Worm (Caenorhabditis elegans) whole organism, L1 larva: ENCODE results near the gene C04G6.2.

Experiments used
- C04F5.9 ChIP-seq: sonication (generic microtip); optimal IDR thresholded peaks from 2 replicates; lab custom pipeline; 2016; ENCODE audit warnings: missing genetic modification characterization, missing compliant biosample characterization
- C16A3.4 ChIP-seq: fragments of 150-350 bp; optimal IDR thresholded peaks from 2 replicates; lab custom pipeline; 2014; ENCODE audit warnings: missing biosample characterization, missing genetic modification characterization
- F16B12.6 ChIP-seq: fragments of 150-350 bp; optimal IDR thresholded peaks from 2 replicates; lab custom pipeline; 2014; ENCODE audit warnings: missing biosample characterization, missing genetic modification characterization
- Y116A8C.19 ChIP-seq: sonication (generic microtip); optimal IDR thresholded peaks from 2 replicates; lab custom pipeline; 2016; ENCODE audit warnings: missing compliant biosample characterization, missing genetic modification characterization, borderline replicate concordance
- aha-1 ChIP-seq: fragments of 150-350 bp; optimal IDR thresholded peaks from 2 replicates; lab custom pipeline; 2014; ENCODE audit warnings: missing biosample characterization, missing genetic modification characterization
- alr-1 ChIP-seq: fragments of 200-800 bp; sonication (Bioruptor generic); optimal IDR thresholded peaks from 2 replicates; lab custom pipeline; 2018; ENCODE audit warnings: borderline replicate concordance, mild to moderate bottlenecking, missing genetic modification characterization, missing compliant biosample characterization
- ama-1 ChIP-seq: fragments of 150-350 bp; optimal IDR thresholded peaks from 2 replicates; lab custom pipeline; 2014
- blmp-1 ChIP-seq: fragments of 150-350 bp; optimal IDR thresholded peaks from 2 replicates; lab custom pipeline; 2014; ENCODE audit warnings: missing biosample characterization, missing genetic modification characterization
- ceh-88 ChIP-seq: fragments of 200-800 bp; sonication (Bioruptor generic); IDR thresholded peaks from 2 replicates; pipeline ENCODE4 v1.3.6; 2022; ENCODE audit warnings: missing genetic modification characterization, missing compliant biosample characterization
- dsc-1 ChIP-seq: sonication (generic microtip); optimal IDR thresholded peaks from 2 replicates; lab custom pipeline; 2016; ENCODE audit warnings: mild to moderate bottlenecking, missing genetic modification characterization, missing compliant biosample characterization
- efl-3 ChIP-seq: fragments of 200-800 bp; sonication (Bioruptor generic); optimal IDR thresholded peaks from 2 replicates; lab custom pipeline; 2018; ENCODE audit warnings: mild to moderate bottlenecking, missing genetic modification characterization, missing compliant biosample characterization
- egl-27 ChIP-seq, 2 experiments: fragments of 150-350 bp in 1 of 2; sonication (generic microtip); optimal IDR thresholded peaks; 3 replicates each; lab custom pipeline; 2017 to 2018; ENCODE audit warnings: missing biosample characterization in 2 of 2, missing genetic modification characterization in 2 of 2, missing genetic modification reagents in 2 of 2
- elt-2 ChIP-seq: sonication (generic microtip); optimal IDR thresholded peaks from 2 replicates; lab custom pipeline; 2016; ENCODE audit warnings: missing genetic modification characterization, mild to moderate bottlenecking, inconsistent platforms, missing compliant biosample characterization, missing genetic modification reagents
- elt-3 ChIP-seq, 6 experiments: fragments of 150-350 bp in 1 of 6; sonication (generic microtip); optimal IDR thresholded peaks; 2 replicates each; lab custom pipeline; 2017 to 2018; ENCODE audit warnings: missing biosample characterization in 6 of 6, missing genetic modification characterization in 6 of 6, inconsistent platforms in 1 of 6
- fkh-10 ChIP-seq: sonication (generic microtip); optimal IDR thresholded peaks from 2 replicates; lab custom pipeline; 2017; ENCODE audit warnings: missing biosample characterization, missing genetic modification reagents, missing genetic modification characterization
- fkh-8 ChIP-seq: sonication (generic microtip); optimal IDR thresholded peaks from 2 replicates; lab custom pipeline; 2016; ENCODE audit warnings: mild to moderate bottlenecking, missing genetic modification characterization, missing compliant biosample characterization
- fos-1 ChIP-seq: fragments of 150-350 bp; optimal IDR thresholded peaks from 2 replicates; lab custom pipeline; 2014; ENCODE audit warnings: missing biosample characterization, missing genetic modification characterization
- grh-1 ChIP-seq: fragments of 200-800 bp; sonication (Bioruptor generic); IDR thresholded peaks from 2 replicates; pipeline ENCODE4 v1.3.6; 2022; ENCODE audit warnings: missing genetic modification reagents, missing genetic modification characterization, missing compliant biosample characterization
- hlh-17 ChIP-seq: fragments of 200-800 bp; sonication (Bioruptor generic); optimal IDR thresholded peaks from 2 replicates; lab custom pipeline; 2018; ENCODE audit warnings: missing genetic modification characterization, mild to moderate bottlenecking, missing compliant biosample characterization, moderate library complexity, borderline replicate concordance
- hlh-4 ChIP-seq: sonication (generic microtip); optimal IDR thresholded peaks from 2 replicates; lab custom pipeline; 2016; ENCODE audit warnings: mild to moderate bottlenecking, missing genetic modification characterization, missing compliant biosample characterization
- jun-1 ChIP-seq: fragments of 150-350 bp; optimal IDR thresholded peaks from 2 replicates; lab custom pipeline; 2014; ENCODE audit warnings: missing biosample characterization, missing genetic modification reagents, missing genetic modification characterization
- lin-14 ChIP-seq: fragments of 200-800 bp; sonication (Bioruptor generic); optimal IDR thresholded peaks from 2 replicates; lab custom pipeline; 2018; ENCODE audit warnings: mild to moderate bottlenecking, missing genetic modification characterization, moderate library complexity, missing compliant biosample characterization
- lin-35 ChIP-seq, 2 experiments: fragments of 150-350 bp; optimal IDR thresholded peaks; 2 replicates each; lab custom pipeline; 2014; ENCODE audit warnings: missing biosample characterization in 2 of 2, missing genetic modification characterization in 2 of 2, missing genetic modification reagents in 2 of 2
- lir-3 ChIP-seq: sonication (generic microtip); optimal IDR thresholded peaks from 2 replicates; lab custom pipeline; 2016; ENCODE audit warnings: mild to moderate bottlenecking, missing genetic modification characterization, moderate library complexity, missing compliant biosample characterization; ENCODE audit not compliant: poor library complexity
- lsy-2 ChIP-seq, 2 experiments: fragments of 150-350 bp; optimal IDR thresholded peaks; 2 replicates each; lab custom pipeline; 2014; ENCODE audit warnings: missing biosample characterization in 2 of 2, missing genetic modification characterization in 2 of 2
- mdl-1 ChIP-seq, 2 experiments: fragments of 150-350 bp; optimal IDR thresholded peaks; 2 replicates each; lab custom pipeline; 2014 to 2017; ENCODE audit warnings: missing biosample characterization in 2 of 2, missing genetic modification characterization in 2 of 2, inconsistent platforms in 1 of 2
- nhr-11 ChIP-seq: fragments of 150-350 bp; optimal IDR thresholded peaks from 2 replicates; lab custom pipeline; 2014; ENCODE audit warnings: missing biosample characterization, missing genetic modification characterization
- nhr-12 ChIP-seq: sonication (generic microtip); optimal IDR thresholded peaks from 2 replicates; lab custom pipeline; 2017; ENCODE audit warnings: missing biosample characterization, missing genetic modification characterization
- nhr-237 ChIP-seq: fragments of 150-350 bp; optimal IDR thresholded peaks from 2 replicates; lab custom pipeline; 2014; ENCODE audit warnings: missing biosample characterization, missing genetic modification characterization
- nhr-47 ChIP-seq: sonication (generic microtip); optimal IDR thresholded peaks from 2 replicates; lab custom pipeline; 2016; ENCODE audit warnings: mild to moderate bottlenecking, missing genetic modification characterization, moderate library complexity, missing compliant biosample characterization
- nhr-71 ChIP-seq: sonication (generic microtip); optimal IDR thresholded peaks from 2 replicates; lab custom pipeline; 2016; ENCODE audit warnings: mild to moderate bottlenecking, missing genetic modification characterization, moderate library complexity, missing compliant biosample characterization
- nhr-77 ChIP-seq: fragments of 150-350 bp; optimal IDR thresholded peaks from 2 replicates; lab custom pipeline; 2014; ENCODE audit warnings: missing biosample characterization, missing genetic modification characterization
- nhr-84 ChIP-seq: sonication (generic microtip); optimal IDR thresholded peaks from 2 replicates; lab custom pipeline; 2017; ENCODE audit warnings: missing biosample characterization, missing genetic modification characterization
- nhr-85 ChIP-seq: sonication (generic microtip); peaks from one replicate; lab custom pipeline; 2016; ENCODE audit warnings: missing genetic modification characterization, inconsistent platforms, missing compliant biosample characterization
- nhr-90 ChIP-seq: sonication (generic microtip); optimal IDR thresholded peaks from 2 replicates; lab custom pipeline; 2016; ENCODE audit warnings: mild to moderate bottlenecking, missing genetic modification characterization, missing compliant biosample characterization; ENCODE audit not compliant: poor library complexity
- pag-3 ChIP-seq: sonication (generic microtip); optimal IDR thresholded peaks from 2 replicates; lab custom pipeline; 2017; ENCODE audit warnings: missing genetic modification characterization, mild to moderate bottlenecking, missing compliant biosample characterization, antibody characterized with exemption, borderline replicate concordance; ENCODE audit not compliant: insufficient read depth
- pax-3 ChIP-seq: fragments of 200-800 bp; sonication (Bioruptor generic); optimal IDR thresholded peaks from 2 replicates; lab custom pipeline; 2018; ENCODE audit warnings: mild to moderate bottlenecking, missing genetic modification characterization, moderate library complexity, missing compliant biosample characterization
- rnt-1 ChIP-seq: sonication (generic microtip); optimal IDR thresholded peaks from 2 replicates; lab custom pipeline; 2016; ENCODE audit warnings: mild to moderate bottlenecking, missing genetic modification characterization, moderate library complexity, missing compliant biosample characterization
- skn-1 ChIP-seq: fragments of 150-350 bp; optimal IDR thresholded peaks from 2 replicates; lab custom pipeline; 2014; ENCODE audit warnings: missing biosample characterization, missing genetic modification characterization
- sox-4 ChIP-seq: sonication (generic microtip); optimal IDR thresholded peaks from 2 replicates; lab custom pipeline; 2016; ENCODE audit warnings: missing genetic modification characterization, missing compliant biosample characterization
- sup-37 ChIP-seq: fragments of 200-800 bp; sonication (Bioruptor generic); optimal IDR thresholded peaks from 2 replicates; lab custom pipeline; 2018; ENCODE audit warnings: mild to moderate bottlenecking, missing genetic modification characterization, missing compliant biosample characterization
- swsn-7 ChIP-seq: sonication (generic microtip); optimal IDR thresholded peaks from 2 replicates; lab custom pipeline; 2016; ENCODE audit warnings: missing genetic modification characterization, missing compliant biosample characterization
- unc-130 ChIP-seq: fragments of 150-350 bp; optimal IDR thresholded peaks from 2 replicates; lab custom pipeline; 2017; ENCODE audit warnings: missing biosample characterization, missing genetic modification characterization, inconsistent platforms
- unc-86 ChIP-seq: sonication (generic microtip); optimal IDR thresholded peaks from 2 replicates; lab custom pipeline; 2016; ENCODE audit warnings: missing genetic modification characterization, missing compliant biosample characterization
- unc-98 ChIP-seq: fragments of 200-800 bp; sonication (Bioruptor generic); IDR thresholded peaks from 2 replicates; pipeline ENCODE4 v1.3.6; 2022; ENCODE audit warnings: missing genetic modification characterization, missing compliant biosample characterization
- xbp-1 ChIP-seq: sonication (generic microtip); optimal IDR thresholded peaks from 2 replicates; lab custom pipeline; 2016; ENCODE audit warnings: missing genetic modification characterization, missing compliant biosample characterization
- ztf-11 ChIP-seq, 2 experiments: sonication (generic microtip); optimal IDR thresholded peaks; 2 replicates each; lab custom pipeline; 2016 to 2017; ENCODE audit warnings: missing genetic modification characterization in 2 of 2, missing biosample characterization in 1 of 2, missing compliant biosample characterization in 1 of 2
- ztf-4 ChIP-seq: fragments of 150-350 bp; optimal IDR thresholded peaks from 2 replicates; lab custom pipeline; 2014; ENCODE audit warnings: missing biosample characterization, missing genetic modification characterization

Gene C04G6.2

ce11 chrII:5103784-5104457, 10.9 kb downstream of the C04G6.2 start, which contains the start of the genes C04G6.11 and mpk-2:
Gene C04G6.11 (minus strand): TSS chrII:5103834.
Gene mpk-2 (plus strand): TSS chrII:5104118.
- TF ChIP-seq pag-3 (tag; lab: Kevin White, UChicago) (no peak), lin-35 (GFP tag; optimal IDR thresholded peaks at IDR 0.05; lab: Kevin White, UChicago) (peak in 1 of 2 experiments; percentile 9), grh-1 (GFP tag; lab: Robert Waterston, UW) (no peak), hlh-4 (tag; lab: Kevin White, UChicago) (no peak), fkh-8 (tag; lab: Kevin White, UChicago) (no peak), blmp-1 (tag; lab: Kevin White, UChicago) (peak; percentile 12), fos-1 (no peak), ztf-4 (tag; lab: Kevin White, UChicago) (no peak), C16A3.4 (tag; lab: Kevin White, UChicago) (no peak), nhr-11 (tag; lab: Kevin White, UChicago) (no peak), aha-1 (tag; lab: Kevin White, UChicago) (no peak), elt-2 (peak; percentile 95)

- TF ChIP-seq lsy-2 (tag; optimal IDR thresholded peaks at IDR 0.05; lab: Kevin White, UChicago), result peak; percentile 66 to 83
- TF ChIP-seq unc-130, result peak; percentile 36
- peak; percentile 8 for TF ChIP-seq sox-4 (tag; lab: Kevin White, UChicago)
- TF ChIP-seq ceh-88 (GFP tag; lab: Robert Waterston, UW), result peak; percentile 30; the same call in 1 of the 2 replicates
- TF ChIP-seq skn-1 (tag; lab: Kevin White, UChicago), result peak; percentile 84
- TF ChIP-seq lir-3 (tag; lab: Kevin White, UChicago), result peak; percentile 59
- peak; percentile 41 for TF ChIP-seq unc-86 (tag; lab: Kevin White, UChicago)
- peak; percentile 74 for TF ChIP-seq nhr-85 (tag; lab: Kevin White, UChicago)
- peak; percentile 73 for TF ChIP-seq nhr-71 (tag; lab: Kevin White, UChicago)
- TF ChIP-seq F16B12.6, result peak; percentile 31
- peak; percentile 29 for TF ChIP-seq blmp-1 (tag; lab: Kevin White, UChicago)
- peak; percentile 68 for TF ChIP-seq nhr-77 (tag; lab: Kevin White, UChicago)
- TF ChIP-seq lin-14 (GFP tag; lab: Kevin White, UChicago), result peak; percentile 60
- no peak for TF ChIP-seq sup-37 (GFP tag; lab: Kevin White, UChicago)
- TF ChIP-seq Y116A8C.19, result no peak
- no peak for TF ChIP-seq C04F5.9 (tag; lab: Kevin White, UChicago)
- peak; percentile 51 for TF ChIP-seq fkh-10 (GFP tag; lab: Kevin White, UChicago)
- peak; percentile 38 for TF ChIP-seq jun-1 (tag; lab: Kevin White, UChicago)
- TF ChIP-seq hlh-17 (GFP tag; lab: Kevin White, UChicago), result no peak
- peak; percentile 86 for TF ChIP-seq C16A3.4 (tag; lab: Kevin White, UChicago)
- peak; percentile 60 for TF ChIP-seq ama-1 (lab: Kevin White, UChicago)
- TF ChIP-seq nhr-90, result peak; percentile 78
- TF ChIP-seq dsc-1 (tag; lab: Kevin White, UChicago), result peak; percentile 75
- TF ChIP-seq rnt-1 (tag; lab: Kevin White, UChicago), result peak; percentile 70
- peak; percentile 63 for TF ChIP-seq swsn-7 (tag; lab: Kevin White, UChicago)
- no peak for TF ChIP-seq nhr-12
- peak; percentile 32 for TF ChIP-seq pax-3 (tag; lab: Kevin White, UChicago)
- TF ChIP-seq unc-98 (GFP tag; lab: Robert Waterston, UW), result no peak
- peak; percentile 58 for TF ChIP-seq xbp-1 (tag; lab: Kevin White, UChicago)
- peak in 3 of 6 experiments; percentile 15 to 50 (median 19) for TF ChIP-seq elt-3 (tag; optimal IDR thresholded peaks at IDR 0.05; lab: Kevin White, UChicago)
- TF ChIP-seq nhr-84 (tag; lab: Kevin White, UChicago), result no peak
- TF ChIP-seq lin-35 (GFP tag; optimal IDR thresholded peaks at IDR 0.05; lab: Kevin White, UChicago), result peak; percentile 60 to 82
- peak; percentile 81 for TF ChIP-seq nhr-47 (tag; lab: Kevin White, UChicago)
- no peak for TF ChIP-seq nhr-237 (tag; lab: Kevin White, UChicago)
- peak in 1 of 2 experiments; percentile 32 for TF ChIP-seq ztf-11 (tag; optimal IDR thresholded peaks at IDR 0.05; lab: Kevin White, UChicago)
- TF ChIP-seq mdl-1 (tag; optimal IDR thresholded peaks at IDR 0.05; lab: Kevin White, UChicago), result peak in 1 of 2 experiments; percentile 66
- peak in 1 of 2 experiments; percentile 31 for TF ChIP-seq egl-27 (tag; optimal IDR thresholded peaks at IDR 0.05; lab: Kevin White, UChicago)
- TF ChIP-seq efl-3 (GFP tag; lab: Kevin White, UChicago), result peak; percentile 3
- peak; percentile 68 for TF ChIP-seq fkh-8 (tag; lab: Kevin White, UChicago)
- TF ChIP-seq alr-1 (tag; lab: Kevin White, UChicago), result no peak
- peak; percentile 76 for TF ChIP-seq fos-1
These were observed 12.0 kb downstream of the C04G6.2 start for ce11 chrII:5105020-5105419.
